Fruit fly (Drosophila melanogaster) whole organism: ENCODE data around the gene crn.

Experiments
- psq ChIP-seq: fragments of >200 bp; optimal IDR thresholded peaks from 2 replicates; lab custom pipeline; 2017
- usp ChIP-seq: fragments of >200 bp; optimal IDR thresholded peaks from 2 replicates; lab custom pipeline; 2017; ENCODE audit warnings: missing biosample characterization, missing genetic modification characterization, mixed read lengths

dm6 chrX:2254020-2254626, 4.3 kb upstream of the crn start, which contains the start of gene CG3091:
- TF ChIP-seq usp (no peak), psq (lab: Kevin White, UChicago) (no peak)
